Fruit fly (Drosophila melanogaster) whole organism, embryonic: ENCODE results near the gene Tsp29Fa.
A peak's percentile ranks its signal among the peaks of the same experiment; 100 is the strongest.

ENCODE experiments used
- Bgb ChIP-seq: fragments of 200-800 bp; sonication (Bioruptor generic); IDR thresholded peaks from 2 replicates; pipeline ENCODE4 v1.3.6; 2022; ENCODE audit warnings: missing biosample characterization, missing genetic modification characterization; ENCODE audit not compliant: partially characterized antibody
- Blimp-1 ChIP-seq: fragments of 200-800 bp; sonication (Bioruptor generic); optimal IDR thresholded peaks from 3 replicates; lab custom pipeline; 2018; ENCODE audit warnings: missing biosample characterization, missing genetic modification characterization, mild to moderate bottlenecking, moderate library complexity, missing genetic modification reagents
- CG12744 ChIP-seq: fragments of 200-800 bp; sonication (Bioruptor generic); optimal IDR thresholded peaks from 2 replicates; lab custom pipeline; 2016; ENCODE audit warnings: missing biosample characterization, missing genetic modification characterization
- CG14014 ChIP-seq: fragments of 200-800 bp; sonication (Bioruptor generic); IDR thresholded peaks from 2 replicates; pipeline ENCODE4 v1.3.6; 2022; ENCODE audit warnings: missing biosample characterization, missing genetic modification characterization
- CG15696 ChIP-seq: fragments of 200-800 bp; sonication (Bioruptor generic); optimal IDR thresholded peaks from 2 replicates; lab custom pipeline; 2019; ENCODE audit warnings: missing biosample characterization, mild to moderate bottlenecking, missing genetic modification characterization, moderate library complexity
- CG17385 ChIP-seq: fragments of 200-800 bp; sonication (Bioruptor generic); optimal IDR thresholded peaks from 3 replicates; lab custom pipeline; 2018; ENCODE audit warnings: missing biosample characterization, mild to moderate bottlenecking, missing genetic modification characterization
- CG17829 ChIP-seq: fragments of 200-800 bp; optimal IDR thresholded peaks from 2 replicates; lab custom pipeline; 2019; ENCODE audit warnings: missing biosample characterization, mild to moderate bottlenecking, missing genetic modification characterization, moderate library complexity
- CG31441 ChIP-seq: fragments of 200-800 bp; sonication (Bioruptor generic); IDR thresholded peaks from 2 replicates; pipeline ENCODE4 v1.3.6; 2022; ENCODE audit warnings: missing biosample characterization, missing genetic modification characterization
- CG33213 ChIP-seq: fragments of 200-800 bp; sonication (Bioruptor generic); optimal IDR thresholded peaks from 3 replicates; lab custom pipeline; 2016; ENCODE audit warnings: missing biosample characterization, missing genetic modification characterization
- CG3407 ChIP-seq: fragments of 200-800 bp; sonication (Bioruptor generic); optimal IDR thresholded peaks from 2 replicates; lab custom pipeline; 2018; ENCODE audit warnings: missing biosample characterization, mild to moderate bottlenecking, missing genetic modification characterization
- CG4328 ChIP-seq: fragments of 200-800 bp; sonication (Bioruptor generic); optimal IDR thresholded peaks from 3 replicates; lab custom pipeline; 2017; ENCODE audit warnings: missing biosample characterization, missing genetic modification reagents, missing genetic modification characterization
- CG5180 ChIP-seq: fragments of 200-800 bp; sonication (Bioruptor generic); optimal IDR thresholded peaks from 3 replicates; lab custom pipeline; 2017; ENCODE audit warnings: missing biosample characterization, missing genetic modification characterization, mild to moderate bottlenecking, moderate library complexity, missing genetic modification reagents
- CG6254 ChIP-seq: fragments of 200-800 bp; sonication (Bioruptor generic); optimal IDR thresholded peaks from 3 replicates; lab custom pipeline; 2017; ENCODE audit warnings: mild to moderate bottlenecking, missing biosample characterization, missing genetic modification reagents, missing genetic modification characterization
- CG9727 ChIP-seq: fragments of 200-800 bp; sonication (Bioruptor generic); optimal IDR thresholded peaks from 3 replicates; lab custom pipeline; 2017; ENCODE audit warnings: missing biosample characterization, mild to moderate bottlenecking, missing genetic modification characterization
- Drgx ChIP-seq: fragments of 200-800 bp; sonication (Bioruptor generic); IDR thresholded peaks from 2 replicates; pipeline ENCODE4 v1.3.6; 2022; ENCODE audit warnings: missing biosample characterization, missing genetic modification characterization
- Ets65A ChIP-seq: fragments of 200-800 bp; sonication (Bioruptor generic); peaks from one replicate; lab custom pipeline; 2016; ENCODE audit warnings: missing biosample characterization, missing genetic modification characterization
- H15 ChIP-seq: fragments of 200-800 bp; sonication (Bioruptor generic); IDR thresholded peaks from 3 replicates; pipeline ENCODE4 v1.3.6; 2022; ENCODE audit warnings: missing biosample characterization, missing genetic modification characterization
- Hmr ChIP-seq: fragments of 200-800 bp; sonication (Bioruptor generic); optimal IDR thresholded peaks from 3 replicates; lab custom pipeline; 2017; ENCODE audit warnings: mild to moderate bottlenecking, missing biosample characterization, missing genetic modification reagents, missing genetic modification characterization
- Oli ChIP-seq: fragments of 200-800 bp; sonication (Bioruptor generic); optimal IDR thresholded peaks from 2 replicates; lab custom pipeline; 2018; ENCODE audit warnings: missing biosample characterization, mild to moderate bottlenecking, missing genetic modification characterization, moderate library complexity
- Ptx1 ChIP-seq: fragments of 200-800 bp; sonication (Bioruptor generic); IDR thresholded peaks from 2 replicates; pipeline ENCODE4 v1.3.6; 2022; ENCODE audit warnings: missing biosample characterization, missing genetic modification characterization
- Xrp1 ChIP-seq: fragments of 200-800 bp; sonication (Bioruptor generic); IDR thresholded peaks from 2 replicates; pipeline ENCODE4 v1.3.6; 2022; ENCODE audit warnings: missing biosample characterization, missing genetic modification characterization
- chm ChIP-seq: fragments of 200-800 bp; sonication (Bioruptor generic); IDR thresholded peaks from 2 replicates; pipeline ENCODE4 v1.3.6; 2022; ENCODE audit warnings: missing biosample characterization, missing genetic modification characterization
- corto ChIP-seq: fragments of 200-800 bp; sonication (Bioruptor generic); optimal IDR thresholded peaks from 2 replicates; lab custom pipeline; 2016; ENCODE audit warnings: missing biosample characterization, mild to moderate bottlenecking, missing genetic modification characterization, moderate library complexity
- disco-r ChIP-seq: fragments of 200-800 bp; sonication (Bioruptor generic); optimal IDR thresholded peaks from 2 replicates; lab custom pipeline; 2016; ENCODE audit warnings: missing biosample characterization, missing genetic modification characterization
- dmrt99B ChIP-seq: fragments of 200-800 bp; sonication (Bioruptor generic); optimal IDR thresholded peaks from 2 replicates; lab custom pipeline; 2018; ENCODE audit warnings: missing biosample characterization, mild to moderate bottlenecking, missing genetic modification characterization, moderate library complexity
- eve ChIP-seq, 2 experiments: fragments of >200 bp; optimal IDR thresholded peaks; 2 replicates each; lab custom pipeline; 2017; ENCODE audit warnings: missing biosample characterization in 2 of 2, missing genetic modification characterization in 2 of 2
- nmo ChIP-seq: fragments of 200-800 bp; sonication (Bioruptor generic); optimal IDR thresholded peaks from 2 replicates; lab custom pipeline; 2018; ENCODE audit warnings: missing biosample characterization, mild to moderate bottlenecking, missing genetic modification characterization, moderate library complexity
- phol ChIP-seq: fragments of 200-800 bp; sonication (Bioruptor generic); optimal IDR thresholded peaks from 3 replicates; lab custom pipeline; 2018; ENCODE audit warnings: missing biosample characterization, mild to moderate bottlenecking, missing genetic modification characterization, moderate library complexity
- pita ChIP-seq: fragments of 200-800 bp; sonication (Bioruptor generic); optimal IDR thresholded peaks from 2 replicates; lab custom pipeline; 2017; ENCODE audit warnings: missing biosample characterization, mild to moderate bottlenecking, missing genetic modification characterization
- prd ChIP-seq, 3 experiments: fragments of >200 bp in 2 of 3; fragments of 200-800 bp in 1 of 3; sonication (Bioruptor generic) in 1 of 3; optimal IDR thresholded peaks in 2 of 3; IDR thresholded peaks in 1 of 3; 2 replicates in 2 of 3; 3 replicates in 1 of 3; pipeline versions ENCODE4 v1.3.6 to Lab custom; 2017 to 2022; ENCODE audit warnings: missing biosample characterization in 1 of 3, missing genetic modification characterization in 1 of 3
- ranshi ChIP-seq: fragments of 200-800 bp; sonication (Bioruptor generic); IDR thresholded peaks from 2 replicates; pipeline ENCODE4 v1.3.6; 2022; ENCODE audit warnings: missing biosample characterization, missing genetic modification characterization
- row ChIP-seq: fragments of 200-800 bp; sonication (Bioruptor generic); IDR thresholded peaks from 3 replicates; pipeline ENCODE4 v1.3.6; 2022; ENCODE audit warnings: missing biosample characterization, missing genetic modification characterization
- sens ChIP-seq: fragments of 200-800 bp; sonication (Bioruptor generic); peaks from one replicate; lab custom pipeline; 2016; ENCODE audit warnings: missing biosample characterization, missing genetic modification characterization
- shn ChIP-seq: fragments of 200-800 bp; sonication (Bioruptor generic); optimal IDR thresholded peaks from 3 replicates; lab custom pipeline; 2016; ENCODE audit warnings: missing biosample characterization, missing genetic modification characterization
- slp2 ChIP-seq: fragments of 200-800 bp; sonication (Bioruptor generic); optimal IDR thresholded peaks from 2 replicates; lab custom pipeline; 2016; ENCODE audit warnings: missing biosample characterization, missing genetic modification characterization
- tap ChIP-seq: fragments of 200-800 bp; optimal IDR thresholded peaks from 3 replicates; lab custom pipeline; 2019; ENCODE audit warnings: missing biosample characterization, mild to moderate bottlenecking, missing genetic modification characterization, moderate library complexity
- trh ChIP-seq: fragments of 200-800 bp; sonication (Bioruptor generic); optimal IDR thresholded peaks from 2 replicates; lab custom pipeline; 2016; ENCODE audit warnings: missing biosample characterization, missing genetic modification characterization
- unpg ChIP-seq: fragments of 200-800 bp; sonication (Bioruptor generic); optimal IDR thresholded peaks from 3 replicates; lab custom pipeline; 2018; ENCODE audit warnings: missing biosample characterization, mild to moderate bottlenecking, missing genetic modification characterization, moderate library complexity
- vvl ChIP-seq: fragments of 200-800 bp; sonication (Bioruptor generic); IDR thresholded peaks from 2 replicates; pipeline ENCODE4 v1.3.6; 2022; ENCODE audit warnings: missing biosample characterization, missing genetic modification characterization

Gene Tsp29Fa

dm6 chr2L:8920294-8920693 is 13.5 kb upstream of the Tsp29Fa start (continued):
- no peak for TF ChIP-seq CG17385 (GFP tag; lab: Kevin White, UChicago)
- no peak for TF ChIP-seq CG3407 (GFP tag; lab: Kevin White, UChicago)
- TF ChIP-seq ranshi (GFP tag; lab: Robert Waterston, UW): 0 out of 2 replicates have a peak, but pooled peaks have one; percentile 9
- peak; percentile 41 for TF ChIP-seq tap
- TF ChIP-seq shn (GFP tag; lab: Kevin White, UChicago): no peak
- no peak for TF ChIP-seq slp2 (GFP tag; lab: Kevin White, UChicago)
- peak; percentile 45 for TF ChIP-seq unpg (GFP tag; lab: Kevin White, UChicago)
- TF ChIP-seq vvl (GFP tag; lab: Robert Waterston, UW): 0 out of 2 replicates have a peak, but pooled peaks have one; percentile 37
- no peak for TF ChIP-seq Bgb (GFP tag; lab: Robert Waterston, UW)
- no peak for TF ChIP-seq prd (optimal IDR thresholded peaks at IDR 0.05; lab: Kevin White, UChicago)
- peak; percentile 24; the same call in 1 of the 3 replicates for TF ChIP-seq prd (GFP tag; IDR thresholded peaks at IDR 0.05; lab: Robert Waterston, UW)
- TF ChIP-seq phol (tag; lab: Kevin White, UChicago): peak; percentile 31
- TF ChIP-seq CG5180: no peak
- peak; percentile 52; the same call in 1 of the 2 replicates for TF ChIP-seq CG31441 (GFP tag; lab: Robert Waterston, UW)
- TF ChIP-seq Ptx1 (GFP tag; lab: Robert Waterston, UW): peak; percentile 13; the same call in 1 of the 2 replicates
- TF ChIP-seq CG14014 (GFP tag; lab: Robert Waterston, UW): no peak
- TF ChIP-seq disco-r (GFP tag; lab: Kevin White, UChicago): no peak
- peak; percentile 83 for TF ChIP-seq sens
- TF ChIP-seq Oli (tag; lab: Kevin White, UChicago): peak; percentile 24
- peak; percentile 57 for TF ChIP-seq dmrt99B (tag; lab: Kevin White, UChicago)
- TF ChIP-seq corto (GFP tag; lab: Kevin White, UChicago): peak; percentile 74
- TF ChIP-seq nmo (GFP tag; lab: Kevin White, UChicago): peak; percentile 22
- TF ChIP-seq CG17829: peak; percentile 34
- no peak for TF ChIP-seq CG12744

dm6 chr2L:8921934-8922333 is 11.8 kb upstream of the Tsp29Fa start:
- no peak for TF ChIP-seq pita (GFP tag; lab: Kevin White, UChicago)
- TF ChIP-seq trh: no peak
- TF ChIP-seq Drgx (GFP tag; lab: Robert Waterston, UW): peak; percentile 54; the same call in 1 of the 2 replicates
- TF ChIP-seq Ets65A (GFP tag; lab: Kevin White, UChicago): peak; percentile 5

- TF ChIP-seq Blimp-1 (GFP tag; lab: Kevin White, UChicago) (peak; percentile 37), row (0 out of 3 replicates have a peak, but pooled peaks have one; percentile 7), phol (tag; lab: Kevin White, UChicago) (peak; percentile 10), Drgx (GFP tag; lab: Robert Waterston, UW) (peak; percentile 50), CG15696 (peak; percentile 21), CG6254 (GFP tag; lab: Kevin White, UChicago) (no peak), nmo (GFP tag; lab: Kevin White, UChicago) (peak; percentile 25), CG4328 (no peak), CG33213 (GFP tag; lab: Kevin White, UChicago) (no peak), eve (GFP tag; optimal IDR thresholded peaks at IDR 0.05; lab: Kevin White, UChicago) (no peak), chm (no peak), CG9727 (peak; percentile 12), H15 (no peak), Hmr (GFP tag; lab: Kevin White, UChicago) (no peak), Xrp1 (GFP tag; lab: Robert Waterston, UW) (0 out of 2 replicates have a peak, but pooled peaks have one; percentile 16)
These were observed 10.4 kb upstream of the Tsp29Fa start for dm6 chr2L:8923405-8923804.
